Worm (Caenorhabditis elegans): ENCODE results near the gene M05D6.8.

DNA sequence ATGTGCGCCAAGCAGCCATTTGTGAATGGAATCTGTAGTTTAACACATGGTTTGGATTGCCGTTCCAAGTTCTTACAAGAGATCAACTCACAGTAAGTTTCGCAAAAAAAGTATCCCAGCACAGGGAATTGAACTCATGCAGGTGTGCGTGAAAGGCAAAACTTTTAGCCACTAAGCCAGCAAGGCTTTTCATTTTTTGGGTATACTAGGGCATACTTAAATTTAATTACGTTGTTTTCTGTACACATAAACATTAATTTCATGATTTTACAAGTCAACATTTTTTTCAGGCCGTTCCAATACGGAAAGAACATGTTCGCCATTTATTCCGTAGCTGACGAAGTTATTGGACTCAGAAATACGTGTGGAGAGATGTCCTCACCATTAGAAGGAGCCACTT, 29.5 kb downstream of the M05D6.8 start:
- TF ChIP-seq ama-1 (optimal IDR thresholded peaks at IDR 0.05) (no peak), ceh-13 (GFP tag; optimal IDR thresholded peaks at IDR 0.05) (no peak), scrt-1 (GFP tag; IDR thresholded peaks at IDR 0.05) (no peak), tbx-11 (GFP tag; IDR thresholded peaks at IDR 0.05) (no peak), ceh-36 (tag; optimal IDR thresholded peaks at IDR 0.05) (no peak), hnd-1 (tag; optimal IDR thresholded peaks at IDR 0.05) (no peak)

Measured in whole organism, early embryonic.